Fruit fly (Drosophila melanogaster): Measurements from ENCODE around the gene aspr.

aspr gene

dm6 chrX:20158943-20159385 is 11.0 kb downstream of the aspr start (continued):
- TF ChIP-seq Adf1 (GFP tag; IDR thresholded peaks at IDR 0.05) (peak; percentile 8; the same call in 1 of the 2 replicates), CG3065 (GFP tag; optimal IDR thresholded peaks at IDR 0.05) (no peak), CG11456 (GFP tag; IDR thresholded peaks at IDR 0.05) (no peak), CG17829 (tag; optimal IDR thresholded peaks at IDR 0.05) (no peak), Tbp (GFP tag; optimal IDR thresholded peaks at IDR 0.05) (no peak), sim (GFP tag; IDR thresholded peaks at IDR 0.05) (no peak), ranshi (GFP tag; IDR thresholded peaks at IDR 0.05) (no peak), chif (GFP tag; optimal IDR thresholded peaks at IDR 0.05) (no peak), CG9932 (GFP tag; IDR thresholded peaks at IDR 0.05) (no peak), ken (GFP tag; IDR thresholded peaks at IDR 0.05) (no peak), Dfd (GFP tag; optimal IDR thresholded peaks at IDR 0.05) (no peak), Trl (optimal IDR thresholded peaks at IDR 0.05) (peak; percentile 73 to 86), Trl (GFP tag; optimal IDR thresholded peaks at IDR 0.05) (no peak), CG8765 (GFP tag; IDR thresholded peaks at IDR 0.05) (no peak), CG10321 (GFP tag; IDR thresholded peaks at IDR 0.05) (peak; percentile 71), CG13424 (tag; optimal IDR thresholded peaks at IDR 0.05) (no peak), sd (tag; optimal IDR thresholded peaks at IDR 0.05) (peak; percentile 7), ftz-f1 (GFP tag; optimal IDR thresholded peaks at IDR 0.05) (no peak), CG2120 (GFP tag; optimal IDR thresholded peaks at IDR 0.05) (no peak), CG9437 (GFP tag; optimal IDR thresholded peaks at IDR 0.05) (no peak), ase (GFP tag; IDR thresholded peaks at IDR 0.05) (no peak), disco-r (GFP tag; optimal IDR thresholded peaks at IDR 0.05) (no peak), Kr (GFP tag; optimal IDR thresholded peaks at IDR 0.05) (no peak), tna (GFP tag; IDR thresholded peaks at IDR 0.05; ENCODE audit: partially characterized antibody) (no peak), CG11398 (GFP tag; optimal IDR thresholded peaks at IDR 0.05) (no peak), chinmo (GFP tag; IDR thresholded peaks at IDR 0.05; ENCODE audit: partially characterized antibody) (0 out of 4 replicates have a peak, but pooled peaks have one; percentile 51), wor (GFP tag; IDR thresholded peaks at IDR 0.05) (no peak), Atf3 (GFP tag; optimal IDR thresholded peaks at IDR 0.05) (no peak), CG15011 (GFP tag; optimal IDR thresholded peaks at IDR 0.05) (no peak), run (tag; optimal IDR thresholded peaks at IDR 0.05) (no peak), lmd (GFP tag; IDR thresholded peaks at IDR 0.05) (no peak), bigmax (GFP tag; optimal IDR thresholded peaks at IDR 0.05) (no peak), pho (GFP tag; optimal IDR thresholded peaks at IDR 0.05) (no peak), HmgZ (tag; optimal IDR thresholded peaks at IDR 0.05) (no peak), CG11560 (tag; IDR thresholded peaks at IDR 0.05) (no peak), fd96Cb (tag; optimal IDR thresholded peaks at IDR 0.05) (no peak), slp2 (GFP tag; optimal IDR thresholded peaks at IDR 0.05) (no peak), Lim3 (GFP tag; IDR thresholded peaks at IDR 0.05) (no peak), dysf (GFP tag; IDR thresholded peaks at IDR 0.05) (no peak), hbn (GFP tag; IDR thresholded peaks at IDR 0.05; ENCODE audit: partially characterized antibody) (no peak), Mes4 (GFP tag; optimal IDR thresholded peaks at IDR 0.05) (no peak), aop (GFP tag; IDR thresholded peaks at IDR 0.05) (no peak), jumu (GFP tag; optimal IDR thresholded peaks at IDR 0.05) (no peak), Awh (GFP tag; IDR thresholded peaks at IDR 0.05) (no peak), CG34422 (GFP tag; IDR thresholded peaks at IDR 0.05) (peak; percentile 72; the same call in 2 of the 3 replicates), sob (GFP tag; IDR thresholded peaks at IDR 0.05) (no peak)

All from whole organism, embryonic.